Worm (Caenorhabditis elegans): Measurements from ENCODE around the gene T13C2.2.
"Not testable (repeated sequence)": the region's sequence is repeated elsewhere in the genome, so short reads cannot be mapped to it uniquely, and the experiment has no call there.

The T13C2.2 gene

ce11 chrII:6772482-6772881 is 19.5 kb upstream of the T13C2.2 start:
- TF ChIP-seq W03F9.2 (tag; optimal IDR thresholded peaks at IDR 0.05) (no peak), dao-5 (tag; optimal IDR thresholded peaks at IDR 0.05) (no peak), him-1 (tag; optimal IDR thresholded peaks at IDR 0.05) (no peak)

- TF ChIP-seq him-1, dao-5, W03F9.2 (tag; optimal IDR thresholded peaks at IDR 0.05): not testable (repeated sequence)
Measured at ce11 chrII:6775076-6775475, 16.9 kb upstream of the T13C2.2 start, which contains the start of gene agr-1. TSS of gene agr-1 (minus strand) at chrII:6775176.

ce11 chrII:6776418-6777034 is 15.5 kb upstream of the T13C2.2 start, which contains the start of gene ssup-72:
TSS of gene ssup-72 (plus strand) at chrII:6776598.
- TF ChIP-seq him-1 (tag; optimal IDR thresholded peaks at IDR 0.05) (peak; percentile 33), W03F9.2 (tag; optimal IDR thresholded peaks at IDR 0.05) (peak; percentile 75), dao-5 (tag; optimal IDR thresholded peaks at IDR 0.05) (no peak)

ce11 chrII:6779104-6779503 is 12.9 kb upstream of the T13C2.2 start, which contains the start of gene T13C2.7:
TSS of gene T13C2.7 (plus strand) at chrII:6779404.
- TF ChIP-seq dao-5 (tag; optimal IDR thresholded peaks at IDR 0.05) (no peak), W03F9.2 (tag; optimal IDR thresholded peaks at IDR 0.05) (no peak), him-1 (tag; optimal IDR thresholded peaks at IDR 0.05) (no peak)

- no peak for TF ChIP-seq dao-5 (tag; optimal IDR thresholded peaks at IDR 0.05)
- no peak for TF ChIP-seq him-1 (tag; optimal IDR thresholded peaks at IDR 0.05)
- no peak for TF ChIP-seq W03F9.2 (tag; optimal IDR thresholded peaks at IDR 0.05)
Measured at ce11 chrII:6781231-6781630, 10.8 kb upstream of the T13C2.2 start.

ce11 chrII:6781983-6782382 is 10.0 kb upstream of the T13C2.2 start:
- TF ChIP-seq him-1 (tag; optimal IDR thresholded peaks at IDR 0.05): no peak
- TF ChIP-seq dao-5 (tag; optimal IDR thresholded peaks at IDR 0.05): no peak
- TF ChIP-seq W03F9.2 (tag; optimal IDR thresholded peaks at IDR 0.05): no peak

ce11 chrII:6782738-6783163 is 9.2 kb upstream of the T13C2.2 start:
- TF ChIP-seq him-1 (tag; optimal IDR thresholded peaks at IDR 0.05): no peak
- TF ChIP-seq W03F9.2 (tag; optimal IDR thresholded peaks at IDR 0.05): peak; percentile 7
- peak; percentile 52 for TF ChIP-seq dao-5 (tag; optimal IDR thresholded peaks at IDR 0.05)

ce11 chrII:6783377-6783829 is 8.6 kb upstream of the T13C2.2 start, which contains the start of gene gldi-2:
TSS of gene gldi-2 (plus strand) at chrII:6783427.
- TF ChIP-seq him-1 (tag; optimal IDR thresholded peaks at IDR 0.05) (no peak), W03F9.2 (tag; optimal IDR thresholded peaks at IDR 0.05) (no peak), dao-5 (tag; optimal IDR thresholded peaks at IDR 0.05) (no peak)

ce11 chrII:6788672-6789298 is 3.2 kb upstream of the T13C2.2 start, which contains the start of gene T13C2.3:
TSS of gene T13C2.3 (plus strand) at chrII:6789248.
- TF ChIP-seq dao-5 (tag; optimal IDR thresholded peaks at IDR 0.05) (no peak), him-1 (tag; optimal IDR thresholded peaks at IDR 0.05) (no peak), W03F9.2 (tag; optimal IDR thresholded peaks at IDR 0.05) (no peak)

ce11 chrII:6800104-6800711 is 8.2 kb downstream of the T13C2.2 start, which contains the start of gene F31E8.4:
TSS of gene F31E8.4 (minus strand) at chrII:6800154.
- no peak for TF ChIP-seq dao-5 (tag; optimal IDR thresholded peaks at IDR 0.05)
- no peak for TF ChIP-seq W03F9.2 (tag; optimal IDR thresholded peaks at IDR 0.05)
- no peak for TF ChIP-seq him-1 (tag; optimal IDR thresholded peaks at IDR 0.05)

ce11 chrII:6801262-6801661 is 9.3 kb downstream of the T13C2.2 start:
- TF ChIP-seq W03F9.2 (tag; optimal IDR thresholded peaks at IDR 0.05): no peak
- TF ChIP-seq dao-5 (tag; optimal IDR thresholded peaks at IDR 0.05): no peak
- TF ChIP-seq him-1 (tag; optimal IDR thresholded peaks at IDR 0.05): no peak

- TF ChIP-seq dao-5 (tag; optimal IDR thresholded peaks at IDR 0.05): no peak
- no peak for TF ChIP-seq him-1 (tag; optimal IDR thresholded peaks at IDR 0.05)
- no peak for TF ChIP-seq W03F9.2 (tag; optimal IDR thresholded peaks at IDR 0.05)
Measured at ce11 chrII:6803024-6803423, 11.0 kb downstream of the T13C2.2 start, which contains the start of gene tab-1. TSS of gene tab-1 (plus strand) at chrII:6803324.

- TF ChIP-seq dao-5 (tag; optimal IDR thresholded peaks at IDR 0.05): no peak
- TF ChIP-seq him-1 (tag; optimal IDR thresholded peaks at IDR 0.05): no peak
- no peak for TF ChIP-seq W03F9.2 (tag; optimal IDR thresholded peaks at IDR 0.05)
Measured at ce11 chrII:6807162-6807561, 15.2 kb downstream of the T13C2.2 start, which contains the start of gene F31E8.5. TSS of gene F31E8.5 (minus strand) at chrII:6807262.

- TF ChIP-seq him-1 (tag; optimal IDR thresholded peaks at IDR 0.05): peak; percentile 80
- no peak for TF ChIP-seq W03F9.2 (tag; optimal IDR thresholded peaks at IDR 0.05)
Measured at ce11 chrII:6808539-6808938, 16.5 kb downstream of the T13C2.2 start.

All from whole organism, L4/young adult.